Worm (Caenorhabditis elegans): ENCODE data around the gene Y45G12B.3.

Gene Y45G12B.3

DNA sequence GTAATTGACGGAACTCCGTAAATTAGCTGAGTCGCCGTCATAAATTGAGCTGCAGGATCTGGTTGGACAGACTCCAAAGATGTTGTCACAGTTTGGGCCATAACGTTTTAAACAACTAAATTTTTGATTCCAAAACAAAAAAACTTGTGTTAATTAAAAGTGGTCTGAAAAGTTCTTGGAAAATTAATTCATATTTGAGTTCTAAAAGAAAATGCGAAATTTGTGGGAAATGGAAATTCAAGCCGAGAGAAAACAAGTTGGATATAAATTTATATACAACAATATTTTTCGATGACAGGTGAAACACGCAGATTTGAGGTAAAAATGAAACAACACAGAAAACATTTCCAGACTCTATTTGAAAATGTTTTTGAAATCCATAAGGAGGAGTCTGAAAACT is 29.2 kb upstream of the Y45G12B.3 start, which contains the start of gene srg-59:
srg-59 (minus strand) TSS at position 101 of the 400 bp plus-strand sequence.
- TF ChIP-seq dve-1 (tag; optimal IDR thresholded peaks at IDR 0.05), result no peak
- TF ChIP-seq unc-86 (tag; optimal IDR thresholded peaks at IDR 0.05), result no peak
- no peak for TF ChIP-seq gmeb-2 (tag; optimal IDR thresholded peaks at IDR 0.05)
- TF ChIP-seq elt-2 (tag; optimal IDR thresholded peaks at IDR 0.05), result no peak
- no peak for TF ChIP-seq zip-5 (tag; optimal IDR thresholded peaks at IDR 0.05)
- no peak for TF ChIP-seq tbx-7 (tag; optimal IDR thresholded peaks at IDR 0.05)
- no peak for TF ChIP-seq ceh-6 (GFP tag; optimal IDR thresholded peaks at IDR 0.05)
- no peak for TF ChIP-seq sox-4 (tag; optimal IDR thresholded peaks at IDR 0.05)
- no peak for TF ChIP-seq ahr-1 (tag; optimal IDR thresholded peaks at IDR 0.05)
- no peak for TF ChIP-seq npax-4 (tag; optimal IDR thresholded peaks at IDR 0.05)
- no peak for TF ChIP-seq ztf-16 (tag; optimal IDR thresholded peaks at IDR 0.05)
- TF ChIP-seq rnt-1 (tag; optimal IDR thresholded peaks at IDR 0.05), result no peak
- no peak for TF ChIP-seq ceh-48 (tag; optimal IDR thresholded peaks at IDR 0.05)
- TF ChIP-seq eyg-1 (tag; optimal IDR thresholded peaks at IDR 0.05), result no peak
- no peak for TF ChIP-seq ceh-22 (tag; optimal IDR thresholded peaks at IDR 0.05)
- TF ChIP-seq unc-55 (GFP tag; optimal IDR thresholded peaks at IDR 0.05), result no peak
- no peak for TF ChIP-seq hlh-6 (tag; optimal IDR thresholded peaks at IDR 0.05)
- no peak for TF ChIP-seq ets-4 (tag; optimal IDR thresholded peaks at IDR 0.05)
- no peak for TF ChIP-seq Y22D7AL.16 (tag; optimal IDR thresholded peaks at IDR 0.05)

DNA sequence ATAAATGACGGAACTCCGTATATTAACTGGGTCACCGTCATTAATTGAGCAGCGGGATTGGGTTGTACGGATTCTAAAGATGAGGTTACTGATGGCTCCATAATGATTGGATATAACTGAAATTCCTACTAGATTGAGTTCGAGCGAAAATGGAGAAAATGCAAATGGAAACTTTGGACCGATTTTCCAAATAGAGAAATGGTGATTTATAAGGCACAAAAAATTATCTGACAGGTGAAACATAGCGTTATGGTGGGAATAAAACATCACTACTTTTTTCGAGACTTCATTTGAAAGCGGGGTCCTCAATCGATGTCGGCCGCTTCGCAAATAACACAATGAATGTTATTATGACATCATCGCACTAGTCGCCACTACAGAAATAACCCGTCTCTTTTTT is 26.5 kb upstream of the Y45G12B.3 start, which contains the start of gene srg-60:
srg-60 (minus strand) TSS at position 101 of the 400 bp plus-strand sequence.
- TF ChIP-seq hlh-6 (tag; optimal IDR thresholded peaks at IDR 0.05) (no peak), unc-55 (GFP tag; optimal IDR thresholded peaks at IDR 0.05) (no peak), mec-3 (tag; optimal IDR thresholded peaks at IDR 0.05; ENCODE audit: borderline replicate concordance) (no peak), ceh-30 (tag; optimal IDR thresholded peaks at IDR 0.05) (no peak), F13H6.1 (tag; optimal IDR thresholded peaks at IDR 0.05) (no peak), K02D7.2 (tag; optimal IDR thresholded peaks at IDR 0.05) (no peak), tbx-7 (tag; optimal IDR thresholded peaks at IDR 0.05) (no peak), ceh-31 (tag; optimal IDR thresholded peaks at IDR 0.05) (no peak), sox-2 (GFP tag; IDR thresholded peaks at IDR 0.05) (no peak), pqm-1 (tag; optimal IDR thresholded peaks at IDR 0.05) (no peak), dmd-4 (tag; optimal IDR thresholded peaks at IDR 0.05; ENCODE audit: borderline replicate concordance) (no peak)

DNA sequence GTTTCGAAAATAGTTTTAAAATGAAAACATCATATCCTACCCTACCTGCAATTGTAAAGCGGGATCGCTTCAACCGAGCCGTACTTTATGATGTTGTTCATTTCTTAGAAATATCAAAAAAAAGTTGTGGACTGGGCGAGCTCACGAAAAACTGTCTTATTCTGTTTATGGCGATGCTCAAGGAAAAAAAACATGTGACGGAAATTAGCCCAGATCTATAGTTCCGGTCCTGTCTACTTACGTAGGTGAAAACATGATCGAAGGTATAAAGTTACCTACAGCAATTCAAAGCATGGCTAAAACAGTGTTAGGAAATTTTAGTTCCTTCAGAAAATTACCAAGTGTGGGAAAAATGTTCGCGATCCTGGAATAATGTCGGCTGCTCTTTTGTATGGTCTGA is 24.7 kb upstream of the Y45G12B.3 start, which contains the start of gene srt-27:
srt-27 (minus strand) TSS at position 101 of the 400 bp plus-strand sequence.
- no peak for TF ChIP-seq C38D4.7 (GFP tag; optimal IDR thresholded peaks at IDR 0.05)
- no peak for TF ChIP-seq ceh-48 (tag; optimal IDR thresholded peaks at IDR 0.05)
- no peak for TF ChIP-seq dve-1 (tag; optimal IDR thresholded peaks at IDR 0.05)

ce11 chrV:2718688-2719185 is 22.7 kb upstream of the Y45G12B.3 start, which contains the start of gene srt-29:
Gene srt-29 (minus strand): TSS chrV:2719135.
- no peak for TF ChIP-seq ceh-48 (tag; optimal IDR thresholded peaks at IDR 0.05)
- peak; percentile 7 for TF ChIP-seq C08G9.2 (tag; optimal IDR thresholded peaks at IDR 0.05)

DNA sequence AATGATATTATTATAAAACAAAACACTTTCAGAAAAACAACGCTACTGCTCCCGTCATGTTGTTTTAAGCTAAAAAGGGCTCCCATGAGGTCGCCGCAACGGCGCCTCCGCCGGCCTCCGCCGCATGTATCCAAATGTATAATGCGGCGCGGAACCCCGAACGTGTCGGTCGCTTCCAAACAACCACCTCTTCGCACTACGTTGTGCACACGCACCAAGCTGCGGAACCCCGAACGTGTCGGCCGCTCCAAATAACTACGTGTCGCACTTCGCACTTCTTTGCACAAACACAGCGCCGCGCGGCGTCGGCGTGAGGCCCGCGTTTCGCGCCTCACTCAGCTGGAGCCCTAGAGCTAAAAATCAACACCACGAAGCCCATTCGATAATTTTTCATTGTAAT is 20.9 kb upstream of the Y45G12B.3 start:
- no peak for TF ChIP-seq unc-3 (GFP tag; conservative IDR thresholded peaks at IDR 0.05)
- TF ChIP-seq unc-3 (tag; optimal IDR thresholded peaks at IDR 0.05), result no peak
- no peak for TF ChIP-seq sdc-2 (tag; optimal IDR thresholded peaks at IDR 0.05)
- TF ChIP-seq hlh-8 (tag; optimal IDR thresholded peaks at IDR 0.05), result no peak
- TF ChIP-seq K09A11.1 (tag; optimal IDR thresholded peaks at IDR 0.05; ENCODE audit: insufficient read depth), result no peak
- TF ChIP-seq unc-42 (tag; optimal IDR thresholded peaks at IDR 0.05), result no peak
- TF ChIP-seq syd-9 (tag; optimal IDR thresholded peaks at IDR 0.05), result no peak
- no peak for TF ChIP-seq ceh-6 (GFP tag; optimal IDR thresholded peaks at IDR 0.05)
- TF ChIP-seq hlh-6 (tag; optimal IDR thresholded peaks at IDR 0.05), result no peak
- TF ChIP-seq K02D7.2 (tag; optimal IDR thresholded peaks at IDR 0.05), result no peak
- no peak for TF ChIP-seq npax-4 (tag; optimal IDR thresholded peaks at IDR 0.05)
